Worm (Caenorhabditis elegans): ENCODE data around the gene T24H10.4.

DNA sequence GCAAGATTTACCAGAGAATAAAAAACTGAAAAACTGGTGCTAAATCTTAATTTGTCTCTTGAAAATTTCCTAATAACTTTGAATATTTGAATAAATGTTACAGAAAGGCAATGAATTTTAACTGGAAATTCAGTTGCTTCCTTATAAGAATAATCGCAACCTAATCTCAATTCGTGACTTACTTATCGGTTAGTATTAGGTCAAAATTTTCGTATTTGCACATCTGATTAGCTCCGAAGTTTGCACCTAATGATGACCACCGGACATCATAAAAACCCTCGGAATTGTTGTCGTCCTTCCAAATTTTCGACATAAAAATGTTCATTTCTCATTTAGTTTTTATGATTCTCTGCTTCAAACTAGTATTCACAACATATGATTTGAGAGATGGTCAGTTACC lies 28.5 kb downstream of the T24H10.4 start, which contains the start of gene C16D2.3:
- TF ChIP-seq elt-3 (tag; optimal IDR thresholded peaks at IDR 0.05) (no peak), zag-1 (tag; optimal IDR thresholded peaks at IDR 0.05) (no peak), nhr-237 (tag; optimal IDR thresholded peaks at IDR 0.05) (no peak), egl-27 (tag; optimal IDR thresholded peaks at IDR 0.05) (no peak)
